Worm (Caenorhabditis elegans): ENCODE data around the gene K08F9.1.

Gene K08F9.1

ce11 chrV:15187083-15188057 is 44.2 kb upstream of the K08F9.1 start, which contains the start of the genes cyn-7 and bath-36 (continued):
- TF ChIP-seq zip-5 (tag; optimal IDR thresholded peaks at IDR 0.05) (no peak), rnt-1 (tag; optimal IDR thresholded peaks at IDR 0.05) (no peak), che-1 (tag; optimal IDR thresholded peaks at IDR 0.05) (no peak), ref-2 (tag; optimal IDR thresholded peaks at IDR 0.05) (no peak), hlh-30 (tag; optimal IDR thresholded peaks at IDR 0.05; ENCODE audit: insufficient read depth) (no peak), lin-11 (tag; optimal IDR thresholded peaks at IDR 0.05) (no peak), hlh-15 (tag; optimal IDR thresholded peaks at IDR 0.05) (no peak), pat-9 (tag; optimal IDR thresholded peaks at IDR 0.05) (no peak), pqm-1 (tag; optimal IDR thresholded peaks at IDR 0.05) (no peak), ceh-45 (GFP tag; IDR thresholded peaks at IDR 0.05) (no peak)

ce11 chrV:15186259-15186927 is 43.2 kb upstream of the K08F9.1 start, which contains the start of gene Y75B12B.3:
TSS of gene Y75B12B.3 (minus strand) at chrV:15186279.
- TF ChIP-seq ceh-9 (tag; optimal IDR thresholded peaks at IDR 0.05), result no peak
- TF ChIP-seq npax-4 (tag; optimal IDR thresholded peaks at IDR 0.05), result no peak
- TF ChIP-seq ceh-31 (tag; optimal IDR thresholded peaks at IDR 0.05), result no peak
- no peak for TF ChIP-seq ceh-22 (tag; optimal IDR thresholded peaks at IDR 0.05)
- no peak for TF ChIP-seq rnt-1 (tag; optimal IDR thresholded peaks at IDR 0.05)

- TF ChIP-seq ceh-45 (GFP tag; IDR thresholded peaks at IDR 0.05), result no peak
Observed at ce11 chrV:15184097-15185040, 41.2 kb upstream of the K08F9.1 start, which contains the start of gene Y75B12B.1. TSS of gene Y75B12B.1 (plus strand) at chrV:15184699.

ce11 chrV:15182407-15182806 is 39.2 kb upstream of the K08F9.1 start, which contains the start of gene fbxa-84:
TSS of gene fbxa-84 (plus strand) at chrV:15182440.
- no peak for TF ChIP-seq mec-3 (tag; optimal IDR thresholded peaks at IDR 0.05; ENCODE audit: borderline replicate concordance)
- no peak for TF ChIP-seq zip-5 (tag; optimal IDR thresholded peaks at IDR 0.05)
- no peak for TF ChIP-seq odd-2 (tag; optimal IDR thresholded peaks at IDR 0.05)
- TF ChIP-seq elt-2 (tag; optimal IDR thresholded peaks at IDR 0.05), result no peak
- TF ChIP-seq tbx-7 (tag; optimal IDR thresholded peaks at IDR 0.05), result no peak
- TF ChIP-seq ceh-6 (GFP tag; optimal IDR thresholded peaks at IDR 0.05), result no peak
- no peak for TF ChIP-seq che-1 (tag; optimal IDR thresholded peaks at IDR 0.05)
- TF ChIP-seq hlh-30 (tag; optimal IDR thresholded peaks at IDR 0.05; ENCODE audit: insufficient read depth), result no peak
- no peak for TF ChIP-seq dve-1 (tag; optimal IDR thresholded peaks at IDR 0.05)
- no peak for TF ChIP-seq F13H6.1 (tag; optimal IDR thresholded peaks at IDR 0.05)
- no peak for TF ChIP-seq ceh-30 (tag; optimal IDR thresholded peaks at IDR 0.05)
- TF ChIP-seq ceh-31 (tag; optimal IDR thresholded peaks at IDR 0.05), result no peak
- TF ChIP-seq pag-3 (tag; optimal IDR thresholded peaks at IDR 0.05; ENCODE audit: borderline replicate concordance), result no peak

- no peak for TF ChIP-seq ceh-45 (GFP tag; IDR thresholded peaks at IDR 0.05)
- TF ChIP-seq odd-2 (tag; optimal IDR thresholded peaks at IDR 0.05), result no peak
Observed at ce11 chrV:15181899-15182298, 38.7 kb upstream of the K08F9.1 start.

- TF ChIP-seq ceh-14 (tag; optimal IDR thresholded peaks at IDR 0.05), result no peak
- TF ChIP-seq fkh-10 (GFP tag; optimal IDR thresholded peaks at IDR 0.05), result no peak
- TF ChIP-seq elt-4 (tag; optimal IDR thresholded peaks at IDR 0.05), result no peak
- TF ChIP-seq K02D7.2 (tag; optimal IDR thresholded peaks at IDR 0.05), result no peak
- no peak for TF ChIP-seq unc-42 (tag; optimal IDR thresholded peaks at IDR 0.05)
- no peak for TF ChIP-seq unc-86 (tag; optimal IDR thresholded peaks at IDR 0.05)
- TF ChIP-seq T23F11.4 (GFP tag; optimal IDR thresholded peaks at IDR 0.05), result no peak
- TF ChIP-seq ceh-48 (tag; optimal IDR thresholded peaks at IDR 0.05), result no peak
- TF ChIP-seq sdc-2 (tag; optimal IDR thresholded peaks at IDR 0.05), result no peak
- TF ChIP-seq dve-1 (tag; optimal IDR thresholded peaks at IDR 0.05), result no peak
- TF ChIP-seq unc-55 (GFP tag; optimal IDR thresholded peaks at IDR 0.05), result no peak
- no peak for TF ChIP-seq ceh-19 (GFP tag; optimal IDR thresholded peaks at IDR 0.05)
- no peak for TF ChIP-seq pat-9 (tag; optimal IDR thresholded peaks at IDR 0.05)
Observed at ce11 chrV:15179757-15180156, 36.6 kb upstream of the K08F9.1 start, which contains the start of gene T09F5.10. TSS of gene T09F5.10 (plus strand) at chrV:15180057.

Measured in whole organism, late embryonic.